Fruit fly (Drosophila melanogaster) whole organism, embryonic: ENCODE results near the gene PNKP.

ENCODE experiments used
- BEAF-32 ChIP-seq: fragments of 200-800 bp; sonication (Bioruptor generic); optimal IDR thresholded peaks from 3 replicates; lab custom pipeline; 2017; ENCODE audit warnings: missing biosample characterization, missing genetic modification characterization, mild to moderate bottlenecking, moderate library complexity, missing genetic modification reagents
- C15 ChIP-seq: fragments of 200-800 bp; sonication (Bioruptor generic); IDR thresholded peaks from 3 replicates; pipeline ENCODE4 v1.3.6; 2022; ENCODE audit warnings: missing biosample characterization, missing genetic modification characterization
- CG10543 ChIP-seq: fragments of 200-800 bp; sonication (Bioruptor generic); optimal IDR thresholded peaks from 3 replicates; lab custom pipeline; 2017; ENCODE audit warnings: missing biosample characterization, mild to moderate bottlenecking, missing genetic modification characterization, moderate library complexity
- CG10565 ChIP-seq: fragments of 200-800 bp; sonication (Bioruptor generic); optimal IDR thresholded peaks from 3 replicates; lab custom pipeline; 2016; ENCODE audit warnings: missing biosample characterization, mild to moderate bottlenecking, missing genetic modification characterization
- CG11085 ChIP-seq: fragments of 200-800 bp; sonication (Bioruptor generic); IDR thresholded peaks from 2 replicates; pipeline ENCODE4 v1.3.6; 2022; ENCODE audit warnings: missing biosample characterization, missing genetic modification characterization
- CG11247 ChIP-seq: fragments of 200-800 bp; sonication (Bioruptor generic); IDR thresholded peaks from 2 replicates; pipeline ENCODE4 v1.3.6; 2022; ENCODE audit warnings: missing biosample characterization, missing genetic modification characterization
- CG11456 ChIP-seq: fragments of 200-800 bp; sonication (Bioruptor generic); IDR thresholded peaks from 3 replicates; pipeline ENCODE4 v1.3.6; 2022; ENCODE audit warnings: missing biosample characterization, missing genetic modification characterization
- CG12155 ChIP-seq: fragments of 200-800 bp; sonication (Bioruptor generic); optimal IDR thresholded peaks from 3 replicates; lab custom pipeline; 2016; ENCODE audit warnings: missing biosample characterization, missing genetic modification characterization
- CG13287 ChIP-seq: fragments of 200-800 bp; sonication (Bioruptor generic); IDR thresholded peaks from 2 replicates; pipeline ENCODE4 v1.3.6; 2022; ENCODE audit warnings: missing biosample characterization, missing genetic modification characterization; ENCODE audit not compliant: partially characterized antibody
- CG13775 ChIP-seq: fragments of 200-800 bp; sonication (Bioruptor generic); optimal IDR thresholded peaks from 3 replicates; lab custom pipeline; 2017; ENCODE audit warnings: missing biosample characterization, mild to moderate bottlenecking, missing genetic modification characterization
- CG14050 ChIP-seq: fragments of 200-800 bp; sonication (Bioruptor generic); IDR thresholded peaks from 3 replicates; pipeline ENCODE4 v1.3.6; 2022; ENCODE audit warnings: missing biosample characterization, missing genetic modification characterization
- CG14965 ChIP-seq: fragments of 200-800 bp; sonication (Bioruptor generic); optimal IDR thresholded peaks from 2 replicates; lab custom pipeline; 2016; ENCODE audit warnings: missing biosample characterization, missing genetic modification characterization, borderline replicate concordance
- CG17912 ChIP-seq: fragments of 200-800 bp; sonication (Bioruptor generic); optimal IDR thresholded peaks from 2 replicates; lab custom pipeline; 2018; ENCODE audit warnings: missing biosample characterization, mild to moderate bottlenecking, missing genetic modification characterization
- CG18011 ChIP-seq: fragments of 200-800 bp; sonication (Bioruptor generic); optimal IDR thresholded peaks from 2 replicates; lab custom pipeline; 2017; ENCODE audit warnings: missing biosample characterization, missing genetic modification characterization, mild to moderate bottlenecking, moderate library complexity, missing genotype
- CG2129 ChIP-seq: fragments of 200-800 bp; sonication (Bioruptor generic); IDR thresholded peaks from 2 replicates; pipeline ENCODE4 v1.3.6; 2022; ENCODE audit warnings: missing biosample characterization, missing genetic modification characterization; ENCODE audit not compliant: partially characterized antibody
- CG30020 ChIP-seq: fragments of 200-800 bp; optimal IDR thresholded peaks from 2 replicates; lab custom pipeline; 2019; ENCODE audit warnings: missing biosample characterization, mild to moderate bottlenecking, missing genetic modification characterization, moderate library complexity
- CG31224 ChIP-seq: fragments of 200-800 bp; sonication (Bioruptor generic); IDR thresholded peaks from 2 replicates; pipeline ENCODE4 v1.3.6; 2022; ENCODE audit warnings: missing biosample characterization, missing genetic modification characterization
- CG8765 ChIP-seq: fragments of 200-800 bp; sonication (Bioruptor generic); IDR thresholded peaks from 2 replicates; pipeline ENCODE4 v1.3.6; 2022; ENCODE audit warnings: missing biosample characterization, missing genetic modification characterization
- CG8924 ChIP-seq: fragments of 200-800 bp; optimal IDR thresholded peaks from 3 replicates; lab custom pipeline; 2019; ENCODE audit warnings: missing biosample characterization, mild to moderate bottlenecking, missing genetic modification characterization, moderate library complexity
- Camta ChIP-seq: fragments of 200-800 bp; sonication (Bioruptor generic); optimal IDR thresholded peaks from 2 replicates; lab custom pipeline; 2016; ENCODE audit warnings: missing biosample characterization, missing genetic modification characterization
- D ChIP-seq, 2 experiments: fragments of 200-800 bp in 1 of 2; fragments of >200 bp in 1 of 2; sonication (Bioruptor generic) in 1 of 2; optimal IDR thresholded peaks; 2 replicates in 1 of 2; 3 replicates in 1 of 2; lab custom pipeline; 2017; ENCODE audit warnings: mild to moderate bottlenecking in 1 of 2, missing biosample characterization in 1 of 2, missing genetic modification characterization in 1 of 2, missing genetic modification reagents in 1 of 2
- D19A ChIP-seq: fragments of 200-800 bp; optimal IDR thresholded peaks from 3 replicates; lab custom pipeline; 2019; ENCODE audit warnings: missing biosample characterization, mild to moderate bottlenecking, missing genetic modification characterization, moderate library complexity
- ERR ChIP-seq: fragments of 200-800 bp; sonication (Bioruptor generic); optimal IDR thresholded peaks from 2 replicates; lab custom pipeline; 2016; ENCODE audit warnings: missing biosample characterization, missing genetic modification characterization
- Gug ChIP-seq: fragments of 200-800 bp; sonication (Bioruptor generic); IDR thresholded peaks from 4 replicates; pipeline ENCODE4 v1.3.6; 2022; ENCODE audit warnings: missing biosample characterization, missing genetic modification characterization
- HmgD ChIP-seq: fragments of 200-800 bp; sonication (Bioruptor generic); optimal IDR thresholded peaks from 3 replicates; lab custom pipeline; 2016; ENCODE audit warnings: missing biosample characterization, missing genetic modification characterization
- Hr78 ChIP-seq, 2 experiments: fragments of 200-800 bp in 1 of 2; fragments of >200 bp in 1 of 2; sonication (Bioruptor generic) in 1 of 2; optimal IDR thresholded peaks; 2 replicates each; lab custom pipeline; 2017 to 2019; ENCODE audit warnings: missing biosample characterization in 2 of 2, missing genetic modification characterization in 2 of 2, mild to moderate bottlenecking in 1 of 2, moderate library complexity in 1 of 2
- NfI ChIP-seq: fragments of 200-800 bp; sonication (Bioruptor generic); optimal IDR thresholded peaks from 3 replicates; lab custom pipeline; 2018; ENCODE audit warnings: missing biosample characterization, mild to moderate bottlenecking, missing genetic modification characterization, moderate library complexity
- Ravus ChIP-seq: fragments of 200-800 bp; sonication (Bioruptor generic); IDR thresholded peaks from 2 replicates; pipeline ENCODE4 v1.3.6; 2022; ENCODE audit warnings: missing biosample characterization, missing genetic modification characterization
- Usf ChIP-seq: fragments of 200-800 bp; sonication (Bioruptor generic); optimal IDR thresholded peaks from 2 replicates; lab custom pipeline; 2017; ENCODE audit warnings: missing genotype, missing biosample characterization, missing genetic modification characterization
- Vsx1 ChIP-seq: fragments of 200-800 bp; sonication (Bioruptor generic); optimal IDR thresholded peaks from 2 replicates; lab custom pipeline; 2017; ENCODE audit warnings: missing biosample characterization, mild to moderate bottlenecking, missing genetic modification characterization, missing genetic modification reagents
- ara ChIP-seq: fragments of 200-800 bp; sonication (Bioruptor generic); IDR thresholded peaks from 2 replicates; pipeline ENCODE4 v1.3.6; 2022; ENCODE audit warnings: missing biosample characterization, missing genetic modification characterization
- ash1 ChIP-seq: fragments of 200-800 bp; sonication (Bioruptor generic); optimal IDR thresholded peaks from 2 replicates; lab custom pipeline; 2018; ENCODE audit warnings: missing biosample characterization, mild to moderate bottlenecking, missing genetic modification characterization
- bab2 ChIP-seq: fragments of 200-800 bp; sonication (Bioruptor generic); optimal IDR thresholded peaks from 2 replicates; lab custom pipeline; 2016; ENCODE audit warnings: missing biosample characterization, missing genetic modification characterization
- cad ChIP-seq: fragments of >200 bp; optimal IDR thresholded peaks from 2 replicates; lab custom pipeline; 2017; ENCODE audit warnings: missing biosample characterization, missing genetic modification characterization
- chm ChIP-seq: fragments of 200-800 bp; sonication (Bioruptor generic); IDR thresholded peaks from 2 replicates; pipeline ENCODE4 v1.3.6; 2022; ENCODE audit warnings: missing biosample characterization, missing genetic modification characterization
- en ChIP-seq: fragments of 200-800 bp; sonication (Bioruptor generic); optimal IDR thresholded peaks from 2 replicates; lab custom pipeline; 2016; ENCODE audit warnings: missing biosample characterization, missing genetic modification characterization
- exex ChIP-seq: fragments of 200-800 bp; sonication (Bioruptor generic); optimal IDR thresholded peaks from 4 replicates; lab custom pipeline; 2018; ENCODE audit warnings: missing biosample characterization, mild to moderate bottlenecking, missing genetic modification characterization, moderate library complexity
- fd64A ChIP-seq: fragments of 200-800 bp; sonication (Bioruptor generic); optimal IDR thresholded peaks from 3 replicates; lab custom pipeline; 2018; ENCODE audit warnings: missing biosample characterization, mild to moderate bottlenecking, missing genetic modification characterization
- kni ChIP-seq: fragments of 200-800 bp; sonication (Bioruptor generic); optimal IDR thresholded peaks from 3 replicates; lab custom pipeline; 2017; ENCODE audit warnings: mild to moderate bottlenecking, missing biosample characterization, missing genetic modification reagents, missing genetic modification characterization
- mld ChIP-seq: fragments of 200-800 bp; sonication (Bioruptor generic); IDR thresholded peaks from 3 replicates; pipeline ENCODE4 v1.3.6; 2022; ENCODE audit warnings: missing biosample characterization, missing genetic modification characterization; ENCODE audit not compliant: partially characterized antibody
- pros ChIP-seq: fragments of 200-800 bp; sonication (Bioruptor generic); optimal IDR thresholded peaks from 3 replicates; lab custom pipeline; 2019; ENCODE audit warnings: missing biosample characterization, mild to moderate bottlenecking, missing genetic modification characterization, moderate library complexity
- run ChIP-seq: fragments of 200-800 bp; sonication (Bioruptor generic); optimal IDR thresholded peaks from 3 replicates; lab custom pipeline; 2018; ENCODE audit warnings: missing biosample characterization, mild to moderate bottlenecking, missing genetic modification characterization
- sc ChIP-seq, 3 experiments: fragments of >200 bp in 2 of 3; fragments of 200-800 bp in 1 of 3; sonication (Bioruptor generic) in 1 of 3; optimal IDR thresholded peaks; 2 replicates in 2 of 3; 3 replicates in 1 of 3; lab custom pipeline; 2017; ENCODE audit warnings: mild to moderate bottlenecking in 1 of 3, missing biosample characterization in 1 of 3, missing genetic modification characterization in 1 of 3, missing genetic modification reagents in 1 of 3
- sim ChIP-seq: fragments of 200-800 bp; sonication (Bioruptor generic); IDR thresholded peaks from 2 replicates; pipeline ENCODE4 v1.3.6; 2022; ENCODE audit warnings: missing biosample characterization, missing genetic modification characterization
- sisA ChIP-seq: fragments of 200-800 bp; sonication (Bioruptor generic); IDR thresholded peaks from 2 replicates; pipeline ENCODE4 v1.3.6; 2022; ENCODE audit warnings: missing biosample characterization, missing genetic modification characterization
- tap ChIP-seq: fragments of 200-800 bp; optimal IDR thresholded peaks from 3 replicates; lab custom pipeline; 2019; ENCODE audit warnings: missing biosample characterization, mild to moderate bottlenecking, missing genetic modification characterization, moderate library complexity
- tin ChIP-seq: fragments of 200-800 bp; sonication (Bioruptor generic); optimal IDR thresholded peaks from 3 replicates; lab custom pipeline; 2016; ENCODE audit warnings: missing biosample characterization, missing genetic modification characterization
- tx ChIP-seq: fragments of 200-800 bp; sonication (Bioruptor generic); optimal IDR thresholded peaks from 2 replicates; lab custom pipeline; 2016; ENCODE audit warnings: missing biosample characterization, missing genetic modification characterization
- unc-4 ChIP-seq: fragments of 200-800 bp; sonication (Bioruptor generic); IDR thresholded peaks from 2 replicates; pipeline ENCODE4 v1.3.6; 2022; ENCODE audit warnings: missing biosample characterization, missing genetic modification characterization; ENCODE audit not compliant: partially characterized antibody

The PNKP gene

DNA sequence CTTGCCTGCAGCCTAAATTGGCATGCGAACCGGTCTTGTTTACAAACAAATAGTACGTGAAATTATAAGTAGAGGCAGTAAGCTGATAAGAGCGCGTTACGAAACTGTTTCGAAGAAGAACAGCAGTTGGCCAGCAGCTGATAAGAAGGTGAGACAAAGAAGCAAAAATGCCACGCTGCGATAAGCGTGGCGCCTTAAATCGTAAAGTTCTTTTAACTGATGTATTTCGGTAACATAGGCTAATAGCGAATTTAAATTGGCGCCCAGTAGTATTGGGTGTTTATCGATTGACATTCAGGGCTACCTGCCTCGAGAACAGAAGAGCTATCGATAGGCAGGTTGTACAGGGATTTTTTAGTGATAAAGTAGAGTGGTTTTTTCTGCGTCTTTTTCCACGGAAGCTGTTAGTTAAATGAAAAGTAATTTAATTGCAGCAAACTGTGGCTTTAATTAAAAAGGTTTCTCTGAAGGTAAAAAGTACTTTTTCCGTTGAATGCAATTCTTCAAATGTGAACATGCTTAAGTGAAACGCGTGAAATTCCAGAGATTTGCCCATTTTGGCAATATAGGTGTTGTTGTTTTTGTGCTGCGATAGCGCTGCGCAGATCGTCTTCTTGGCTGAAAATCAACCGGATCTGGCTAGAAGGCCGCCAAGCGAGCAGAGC, 13.4 kb upstream of the PNKP start, which contains the start of gene stck (continued):
- TF ChIP-seq pros (GFP tag; lab: Kevin White, UChicago) (no peak), tx (no peak), exex (tag; lab: Kevin White, UChicago) (peak; percentile 80), sisA (GFP tag; lab: Robert Waterston, UW) (no peak), Gug (GFP tag; lab: Robert Waterston, UW) (no peak), HmgD (GFP tag; lab: Kevin White, UChicago) (no peak), sim (GFP tag; lab: Robert Waterston, UW) (no peak), Vsx1 (GFP tag; lab: Kevin White, UChicago) (peak; percentile 8), tin (GFP tag; lab: Kevin White, UChicago) (no peak), CG10565 (GFP tag; lab: Kevin White, UChicago) (no peak), C15 (GFP tag; lab: Robert Waterston, UW) (no peak), CG11456 (no peak), kni (GFP tag; lab: Kevin White, UChicago) (no peak), tap (tag; lab: Kevin White, UChicago) (no peak), Ravus (GFP tag; lab: Robert Waterston, UW) (no peak), D19A (tag; lab: Kevin White, UChicago) (no peak), CG31224 (GFP tag; lab: Robert Waterston, UW) (no peak), CG12155 (GFP tag; lab: Kevin White, UChicago) (no peak), en (GFP tag; lab: Kevin White, UChicago) (no peak), CG18011 (GFP tag; lab: Kevin White, UChicago) (no peak), run (tag; lab: Kevin White, UChicago) (no peak), CG10543 (GFP tag; lab: Kevin White, UChicago) (peak; percentile 39), fd64A (GFP tag; lab: Kevin White, UChicago) (no peak), CG17912 (GFP tag; lab: Kevin White, UChicago) (peak; percentile 18), Hr78 (GFP tag; optimal IDR thresholded peaks at IDR 0.05; lab: Kevin White, UChicago) (no peak), CG11247 (GFP tag; lab: Robert Waterston, UW) (no peak), CG11085 (no peak), CG13287 (peak; percentile 71; the same call in 1 of the 2 replicates), CG2129 (GFP tag; lab: Robert Waterston, UW) (peak; percentile 24; the same call in 1 of the 2 replicates), sc (optimal IDR thresholded peaks at IDR 0.05; lab: Kevin White, UChicago) (no peak), sc (GFP tag; optimal IDR thresholded peaks at IDR 0.05; lab: Kevin White, UChicago) (no peak), mld (GFP tag; lab: Robert Waterston, UW) (no peak), ERR (GFP tag; lab: Kevin White, UChicago) (no peak), Camta (GFP tag; lab: Kevin White, UChicago) (no peak), Usf (no peak), CG30020 (tag; lab: Kevin White, UChicago) (peak; percentile 43), CG8924 (tag; lab: Kevin White, UChicago) (no peak), D (optimal IDR thresholded peaks at IDR 0.05; lab: Kevin White, UChicago) (no peak), D (GFP tag; optimal IDR thresholded peaks at IDR 0.05; lab: Kevin White, UChicago) (no peak), cad (no peak), unc-4 (GFP tag; lab: Robert Waterston, UW) (peak; percentile 63; the same call in 1 of the 2 replicates), ash1 (GFP tag; lab: Kevin White, UChicago) (no peak), CG14050 (GFP tag; lab: Robert Waterston, UW) (no peak), bab2 (GFP tag; lab: Kevin White, UChicago) (no peak), CG8765 (GFP tag; lab: Robert Waterston, UW) (no peak), chm (GFP tag; lab: Robert Waterston, UW) (no peak; the same call in 1 of the 2 replicates), NfI (no peak), BEAF-32 (GFP tag; lab: Kevin White, UChicago) (peak; percentile 81), CG14965 (GFP tag; lab: Kevin White, UChicago) (no peak), ara (GFP tag; lab: Robert Waterston, UW) (no peak), CG13775 (no peak)
